Fruit fly (Drosophila melanogaster) whole organism, embryonic: ENCODE measurements around the gene CG12112.
A peak's percentile ranks its signal among the peaks of the same experiment; 100 is the strongest.

Experiments
- Abd-B ChIP-seq: fragments of 200-800 bp; sonication (Bioruptor generic); optimal IDR thresholded peaks from 2 replicates; lab custom pipeline; 2018; ENCODE audit warnings: missing biosample characterization, mild to moderate bottlenecking, missing genetic modification characterization, moderate library complexity
- Bdp1 ChIP-seq: fragments of 200-800 bp; sonication (Bioruptor generic); optimal IDR thresholded peaks from 3 replicates; lab custom pipeline; 2016; ENCODE audit warnings: missing biosample characterization, missing genetic modification characterization
- Blimp-1 ChIP-seq: fragments of 200-800 bp; sonication (Bioruptor generic); optimal IDR thresholded peaks from 3 replicates; lab custom pipeline; 2018; ENCODE audit warnings: missing biosample characterization, missing genetic modification characterization, mild to moderate bottlenecking, moderate library complexity, missing genetic modification reagents
- CG10959 ChIP-seq: fragments of 200-800 bp; sonication (Bioruptor generic); IDR thresholded peaks from 2 replicates; pipeline ENCODE4 v1.3.6; 2022; ENCODE audit warnings: missing biosample characterization, missing genetic modification characterization
- CG11695 ChIP-seq: fragments of 200-800 bp; sonication (Bioruptor generic); IDR thresholded peaks from 3 replicates; pipeline ENCODE4 v1.3.6; 2022; ENCODE audit warnings: missing biosample characterization, missing genetic modification characterization
- CG11723 ChIP-seq: fragments of 200-800 bp; sonication (Bioruptor generic); optimal IDR thresholded peaks from 2 replicates; lab custom pipeline; 2017; ENCODE audit warnings: missing biosample characterization, mild to moderate bottlenecking, missing genetic modification characterization
- CG14014 ChIP-seq: fragments of 200-800 bp; sonication (Bioruptor generic); IDR thresholded peaks from 2 replicates; pipeline ENCODE4 v1.3.6; 2022; ENCODE audit warnings: missing biosample characterization, missing genetic modification characterization
- CG14710 ChIP-seq: fragments of 200-800 bp; sonication (Bioruptor generic); optimal IDR thresholded peaks from 3 replicates; lab custom pipeline; 2019; ENCODE audit warnings: missing biosample characterization, mild to moderate bottlenecking, missing genetic modification characterization, moderate library complexity
- CG14965 ChIP-seq: fragments of 200-800 bp; sonication (Bioruptor generic); optimal IDR thresholded peaks from 2 replicates; lab custom pipeline; 2016; ENCODE audit warnings: missing biosample characterization, missing genetic modification characterization, borderline replicate concordance
- CG15514 ChIP-seq: fragments of 200-800 bp; sonication (Bioruptor generic); optimal IDR thresholded peaks from 3 replicates; lab custom pipeline; 2017; ENCODE audit warnings: missing biosample characterization, missing genetic modification characterization, mild to moderate bottlenecking, moderate library complexity, missing genetic modification reagents
- CG17186 ChIP-seq: fragments of 200-800 bp; sonication (Bioruptor generic); optimal IDR thresholded peaks from 3 replicates; lab custom pipeline; 2017; ENCODE audit warnings: missing biosample characterization, missing genetic modification reagents, missing genetic modification characterization
- CG17568 ChIP-seq: fragments of 200-800 bp; sonication (Bioruptor generic); optimal IDR thresholded peaks from 2 replicates; lab custom pipeline; 2018; ENCODE audit warnings: missing biosample characterization, mild to moderate bottlenecking, missing genetic modification characterization, moderate library complexity
- CG2129 ChIP-seq: fragments of 200-800 bp; sonication (Bioruptor generic); IDR thresholded peaks from 2 replicates; pipeline ENCODE4 v1.3.6; 2022; ENCODE audit warnings: missing biosample characterization, missing genetic modification characterization; ENCODE audit not compliant: partially characterized antibody
- CG2199 ChIP-seq: fragments of 200-800 bp; sonication (Bioruptor generic); IDR thresholded peaks from 3 replicates; pipeline ENCODE4 v1.3.6; 2022; ENCODE audit warnings: missing biosample characterization, missing genetic modification characterization
- CG2678 ChIP-seq: fragments of 200-800 bp; sonication (Bioruptor generic); optimal IDR thresholded peaks from 3 replicates; lab custom pipeline; 2019; ENCODE audit warnings: missing biosample characterization, mild to moderate bottlenecking, missing genetic modification characterization, moderate library complexity
- CG2875 ChIP-seq: fragments of 200-800 bp; sonication (Bioruptor generic); optimal IDR thresholded peaks from 2 replicates; lab custom pipeline; 2017; ENCODE audit warnings: missing biosample characterization, mild to moderate bottlenecking, missing genetic modification characterization, missing genetic modification reagents
- CG3726 ChIP-seq: fragments of 200-800 bp; sonication (Bioruptor generic); IDR thresholded peaks from 3 replicates; pipeline ENCODE4, ENCODE4 v1.3.6; 2022; ENCODE audit warnings: missing biosample characterization, missing genetic modification characterization
- CG43689 ChIP-seq: fragments of 200-800 bp; sonication (Bioruptor generic); IDR thresholded peaks from 2 replicates; pipeline ENCODE4 v1.3.6; 2022; ENCODE audit warnings: missing biosample characterization, missing genetic modification characterization
- CG6175 ChIP-seq: fragments of 200-800 bp; sonication (Bioruptor generic); IDR thresholded peaks from 3 replicates; pipeline ENCODE4 v1.3.6; 2022; ENCODE audit warnings: missing biosample characterization, missing genetic modification characterization
- CG6272 ChIP-seq: fragments of 200-800 bp; sonication (Bioruptor generic); IDR thresholded peaks from 2 replicates; pipeline ENCODE4 v1.3.6; 2022; ENCODE audit warnings: missing biosample characterization, missing genetic modification characterization
- CG6791 ChIP-seq: fragments of 200-800 bp; sonication (Bioruptor generic); IDR thresholded peaks from 3 replicates; pipeline ENCODE4 v1.3.6; 2022; ENCODE audit warnings: missing biosample characterization, missing genetic modification characterization; ENCODE audit not compliant: partially characterized antibody
- CG6854 ChIP-seq: fragments of 200-800 bp; sonication (Bioruptor generic); optimal IDR thresholded peaks from 3 replicates; lab custom pipeline; 2017; ENCODE audit warnings: missing biosample characterization, mild to moderate bottlenecking, missing genetic modification characterization
- CG7357 ChIP-seq: fragments of 200-800 bp; sonication (Bioruptor generic); IDR thresholded peaks from 3 replicates; pipeline ENCODE4 v1.3.6; 2022; ENCODE audit warnings: missing biosample characterization, missing genetic modification characterization
- CG7839 ChIP-seq: fragments of 200-800 bp; sonication (Bioruptor generic); optimal IDR thresholded peaks from 3 replicates; lab custom pipeline; 2018; ENCODE audit warnings: missing biosample characterization, mild to moderate bottlenecking, missing genetic modification characterization, moderate library complexity
- CG8359 ChIP-seq: fragments of 200-800 bp; sonication (Bioruptor generic); optimal IDR thresholded peaks from 2 replicates; lab custom pipeline; 2017; ENCODE audit warnings: missing biosample characterization, mild to moderate bottlenecking, missing genetic modification characterization, borderline replicate concordance
- CG8944 ChIP-seq: fragments of 200-800 bp; sonication (Bioruptor generic); optimal IDR thresholded peaks from 3 replicates; lab custom pipeline; 2016; ENCODE audit warnings: missing biosample characterization, missing genetic modification characterization
- CG9215 ChIP-seq: fragments of 200-800 bp; sonication (Bioruptor generic); IDR thresholded peaks from 2 replicates; pipeline ENCODE4 v1.3.6; 2022; ENCODE audit warnings: missing biosample characterization, missing genetic modification characterization
- ERR ChIP-seq: fragments of 200-800 bp; sonication (Bioruptor generic); optimal IDR thresholded peaks from 2 replicates; lab custom pipeline; 2016; ENCODE audit warnings: missing biosample characterization, missing genetic modification characterization
- GATAe ChIP-seq: fragments of 200-800 bp; sonication (Bioruptor generic); conservative IDR thresholded peaks from 2 replicates; pipeline ENCODE4 v1.3.6; 2022; ENCODE audit warnings: missing biosample characterization, missing genetic modification characterization
- Neu2 ChIP-seq: fragments of 200-800 bp; sonication (Bioruptor generic); optimal IDR thresholded peaks from 3 replicates; lab custom pipeline; 2016; ENCODE audit warnings: missing biosample characterization, missing genetic modification characterization, borderline replicate concordance
- Sin3A ChIP-seq: fragments of >200 bp; optimal IDR thresholded peaks from 2 replicates; lab custom pipeline; 2018
- Six4 ChIP-seq: fragments of 200-800 bp; sonication (Bioruptor generic); optimal IDR thresholded peaks from 2 replicates; lab custom pipeline; 2016; ENCODE audit warnings: missing biosample characterization, missing genetic modification characterization
- TFAM ChIP-seq: fragments of 200-800 bp; sonication (Bioruptor generic); optimal IDR thresholded peaks from 2 replicates; lab custom pipeline; 2017; ENCODE audit warnings: missing biosample characterization, missing genetic modification characterization, inconsistent platforms
- ash1 ChIP-seq: fragments of 200-800 bp; sonication (Bioruptor generic); optimal IDR thresholded peaks from 2 replicates; lab custom pipeline; 2018; ENCODE audit warnings: missing biosample characterization, mild to moderate bottlenecking, missing genetic modification characterization
- ci ChIP-seq: fragments of 200-800 bp; sonication (Bioruptor generic); IDR thresholded peaks from 3 replicates; pipeline ENCODE4 v1.3.6; 2022; ENCODE audit warnings: missing biosample characterization, missing genetic modification characterization
- exex ChIP-seq: fragments of 200-800 bp; sonication (Bioruptor generic); optimal IDR thresholded peaks from 4 replicates; lab custom pipeline; 2018; ENCODE audit warnings: missing biosample characterization, mild to moderate bottlenecking, missing genetic modification characterization, moderate library complexity
- fru ChIP-seq: fragments of >200 bp; optimal IDR thresholded peaks from 2 replicates; lab custom pipeline; 2017
- grau ChIP-seq: fragments of 200-800 bp; optimal IDR thresholded peaks from 3 replicates; lab custom pipeline; 2019; ENCODE audit warnings: missing biosample characterization, mild to moderate bottlenecking, missing genetic modification characterization, moderate library complexity
- hb ChIP-seq: fragments of 200-800 bp; sonication (Bioruptor generic); IDR thresholded peaks from 3 replicates; pipeline ENCODE4 v1.3.6; 2022; ENCODE audit warnings: missing biosample characterization, missing genetic modification characterization; ENCODE audit not compliant: partially characterized antibody
- lov ChIP-seq, 2 experiments: fragments of 200-800 bp in 1 of 2; fragments of >200 bp in 1 of 2; sonication (Bioruptor generic) in 1 of 2; IDR thresholded peaks in 1 of 2; optimal IDR thresholded peaks in 1 of 2; 2 replicates in 1 of 2; 3 replicates in 1 of 2; pipeline versions ENCODE4 v1.3.6 to Lab custom; 2017 to 2022; ENCODE audit warnings: missing biosample characterization in 1 of 2, missing genetic modification characterization in 1 of 2
- maf-S ChIP-seq: fragments of 200-800 bp; sonication (Bioruptor generic); optimal IDR thresholded peaks from 2 replicates; lab custom pipeline; 2016; ENCODE audit warnings: missing biosample characterization, missing genetic modification characterization
- mirr ChIP-seq: fragments of 200-800 bp; sonication (Bioruptor generic); optimal IDR thresholded peaks from 3 replicates; lab custom pipeline; 2018; ENCODE audit warnings: missing biosample characterization, mild to moderate bottlenecking, missing genetic modification characterization
- onecut ChIP-seq: fragments of 200-800 bp; sonication (Bioruptor generic); IDR thresholded peaks from 2 replicates; pipeline ENCODE4 v1.3.6; 2022; ENCODE audit warnings: missing biosample characterization, missing genetic modification characterization
- pfk ChIP-seq: fragments of 200-800 bp; sonication (Bioruptor generic); optimal IDR thresholded peaks from 2 replicates; lab custom pipeline; 2018; ENCODE audit warnings: missing biosample characterization, mild to moderate bottlenecking, missing genetic modification characterization, moderate library complexity
- pho ChIP-seq: fragments of 200-800 bp; sonication (Bioruptor generic); optimal IDR thresholded peaks from 2 replicates; lab custom pipeline; 2016; ENCODE audit warnings: missing biosample characterization, missing genetic modification characterization
- pum ChIP-seq: fragments of 200-800 bp; sonication (Bioruptor generic); optimal IDR thresholded peaks from 2 replicates; lab custom pipeline; 2016; ENCODE audit warnings: missing biosample characterization, missing genetic modification characterization
- rib ChIP-seq: fragments of 200-800 bp; sonication (Bioruptor generic); IDR thresholded peaks from 2 replicates; pipeline ENCODE4 v1.3.6; 2022; ENCODE audit warnings: missing biosample characterization, missing genetic modification characterization
- shn ChIP-seq: fragments of 200-800 bp; sonication (Bioruptor generic); optimal IDR thresholded peaks from 3 replicates; lab custom pipeline; 2016; ENCODE audit warnings: missing biosample characterization, missing genetic modification characterization
- tin ChIP-seq: fragments of 200-800 bp; sonication (Bioruptor generic); optimal IDR thresholded peaks from 3 replicates; lab custom pipeline; 2016; ENCODE audit warnings: missing biosample characterization, missing genetic modification characterization
- tx ChIP-seq: fragments of 200-800 bp; sonication (Bioruptor generic); optimal IDR thresholded peaks from 2 replicates; lab custom pipeline; 2016; ENCODE audit warnings: missing biosample characterization, missing genetic modification characterization
- zfh2 ChIP-seq: fragments of 200-800 bp; sonication (Bioruptor generic); optimal IDR thresholded peaks from 2 replicates; lab custom pipeline; 2016; ENCODE audit warnings: missing biosample characterization, missing genetic modification characterization

Gene CG12112

dm6 chrX:8538182-8538581 lies 21.8 kb downstream of the CG12112 start (continued):
- TF ChIP-seq grau (peak; percentile 67), CG8944 (GFP tag; lab: Kevin White, UChicago) (no peak), mirr (GFP tag; lab: Kevin White, UChicago) (no peak), CG43689 (GFP tag; lab: Robert Waterston, UW) (no peak), pfk (no peak), CG14965 (no peak), TFAM (GFP tag; lab: Kevin White, UChicago) (no peak), CG14014 (GFP tag; lab: Robert Waterston, UW) (peak; percentile 42; the same call in 1 of the 2 replicates), CG11723 (GFP tag; lab: Kevin White, UChicago) (peak; percentile 17), zfh2 (GFP tag; lab: Kevin White, UChicago) (no peak), GATAe (GFP tag; lab: Robert Waterston, UW) (no peak), onecut (GFP tag; lab: Robert Waterston, UW) (peak; percentile 95), CG6175 (0 out of 3 replicates have a peak, but pooled peaks have one; percentile 6), CG9215 (no peak), lov (optimal IDR thresholded peaks at IDR 0.05; lab: Kevin White, UChicago) (no peak), lov (GFP tag; IDR thresholded peaks at IDR 0.05; lab: Robert Waterston, UW) (0 out of 3 replicates have a peak, but pooled peaks have one; percentile 54), maf-S (no peak), CG11695 (GFP tag; lab: Robert Waterston, UW) (peak; percentile 50; the same call in 1 of the 3 replicates), pum (GFP tag; lab: Kevin White, UChicago) (peak; percentile 58), tx (no peak), ci (GFP tag; lab: Robert Waterston, UW) (peak; percentile 78), CG7839 (tag; lab: Kevin White, UChicago) (peak; percentile 77), exex (tag; lab: Kevin White, UChicago) (no peak), CG6272 (GFP tag; lab: Robert Waterston, UW) (0 out of 2 replicates have a peak, but pooled peaks have one; percentile 11), Blimp-1 (peak; percentile 74), Sin3A (lab: Kevin White, UChicago) (no peak), CG14710 (tag; lab: Kevin White, UChicago) (peak; percentile 48), tin (GFP tag; lab: Kevin White, UChicago) (peak; percentile 56), CG2678 (tag; lab: Kevin White, UChicago) (peak; percentile 79), CG3726 (GFP tag; lab: Robert Waterston, UW) (no peak), Six4 (GFP tag; lab: Kevin White, UChicago) (peak; percentile 39), ERR (peak; percentile 41), CG15514 (GFP tag; lab: Kevin White, UChicago) (peak; percentile 38), Neu2 (no peak), CG2129 (GFP tag; lab: Robert Waterston, UW) (no peak), CG17568 (GFP tag; lab: Kevin White, UChicago) (no peak), CG8359 (GFP tag; lab: Kevin White, UChicago) (peak; percentile 16), shn (GFP tag; lab: Kevin White, UChicago) (no peak), pho (GFP tag; lab: Kevin White, UChicago) (peak; percentile 22), rib (no peak), CG10959 (GFP tag; lab: Robert Waterston, UW) (peak; percentile 68), CG2199 (GFP tag; lab: Robert Waterston, UW) (no peak), fru (no peak), CG17186 (GFP tag; lab: Kevin White, UChicago) (no peak), ash1 (GFP tag; lab: Kevin White, UChicago) (no peak), CG2875 (GFP tag; lab: Kevin White, UChicago) (peak; percentile 18), Bdp1 (GFP tag; lab: Kevin White, UChicago) (no peak), CG6791 (no peak), CG6854 (GFP tag; lab: Kevin White, UChicago) (no peak), hb (no peak), CG7357 (GFP tag; lab: Robert Waterston, UW) (0 out of 3 replicates have a peak, but pooled peaks have one; percentile 51), Abd-B (GFP tag; lab: Kevin White, UChicago) (peak; percentile 39)
